Worm (Caenorhabditis elegans) whole organism, L2 larva: ENCODE results near the gene clh-5.
A peak's percentile ranks its signal among the peaks of the same experiment; 100 is the strongest.

ENCODE experiments used
- C34F6.9 ChIP-seq: fragments of 150-350 bp; optimal IDR thresholded peaks from 2 replicates; lab custom pipeline; 2014; ENCODE audit warnings: missing biosample characterization, missing genetic modification characterization
- F13H6.1 ChIP-seq: sonication (generic microtip); optimal IDR thresholded peaks from 2 replicates; lab custom pipeline; 2016; ENCODE audit warnings: missing genetic modification characterization, missing compliant biosample characterization
- R02D3.7 ChIP-seq: fragments of 150-350 bp; optimal IDR thresholded peaks from 2 replicates; lab custom pipeline; 2014; ENCODE audit warnings: missing biosample characterization, missing genetic modification characterization
- Y55F3AM.14 ChIP-seq: fragments of 200-800 bp; sonication (Bioruptor generic); optimal IDR thresholded peaks from 2 replicates; lab custom pipeline; 2018; ENCODE audit warnings: mild to moderate bottlenecking, missing genetic modification characterization, missing compliant biosample characterization
- ZK546.5 ChIP-seq: sonication (generic microtip); optimal IDR thresholded peaks from 2 replicates; lab custom pipeline; 2017; ENCODE audit warnings: missing biosample characterization, missing genetic modification characterization
- alr-1 ChIP-seq: fragments of 150-350 bp; optimal IDR thresholded peaks from 2 replicates; lab custom pipeline; 2014; ENCODE audit warnings: missing biosample characterization, missing genetic modification characterization
- aly-2 ChIP-seq: fragments of 150-350 bp; optimal IDR thresholded peaks from 2 replicates; lab custom pipeline; 2014; ENCODE audit warnings: missing biosample characterization, missing genetic modification characterization
- ama-1 ChIP-seq: fragments of 150-350 bp; optimal IDR thresholded peaks from 2 replicates; lab custom pipeline; 2018; ENCODE audit warnings: inconsistent platforms
- blmp-1 ChIP-seq: sonication (generic microtip); optimal IDR thresholded peaks from 2 replicates; lab custom pipeline; 2017; ENCODE audit warnings: missing genetic modification characterization, mild to moderate bottlenecking, missing compliant biosample characterization, antibody characterized with exemption, moderate library complexity; ENCODE audit not compliant: insufficient read depth
- ceh-16 ChIP-seq: fragments of 150-350 bp; optimal IDR thresholded peaks from 2 replicates; lab custom pipeline; 2014; ENCODE audit warnings: missing biosample characterization, missing genetic modification characterization
- ceh-82 ChIP-seq: fragments of 150-350 bp; optimal IDR thresholded peaks from 2 replicates; lab custom pipeline; 2014; ENCODE audit warnings: missing biosample characterization, missing genetic modification characterization
- crh-2 ChIP-seq: sonication (generic microtip); optimal IDR thresholded peaks from 2 replicates; lab custom pipeline; 2017; ENCODE audit warnings: missing biosample characterization, missing genetic modification characterization
- dmd-4 ChIP-seq: sonication (generic microtip); optimal IDR thresholded peaks from 2 replicates; lab custom pipeline; 2017; ENCODE audit warnings: missing biosample characterization, missing genetic modification characterization
- egl-27 ChIP-seq: sonication (generic microtip); optimal IDR thresholded peaks from 3 replicates; lab custom pipeline; 2017; ENCODE audit warnings: missing biosample characterization, missing genetic modification reagents, missing genetic modification characterization
- elt-1 ChIP-seq: fragments of 150-350 bp; optimal IDR thresholded peaks from 2 replicates; lab custom pipeline; 2014; ENCODE audit warnings: missing biosample characterization, missing genetic modification characterization
- elt-3 ChIP-seq: sonication (generic microtip); optimal IDR thresholded peaks from 2 replicates; lab custom pipeline; 2017; ENCODE audit warnings: missing biosample characterization, missing genetic modification characterization
- fos-1 ChIP-seq: fragments of 150-350 bp; optimal IDR thresholded peaks from 2 replicates; lab custom pipeline; 2014; ENCODE audit warnings: missing biosample characterization, missing genetic modification characterization
- gmeb-1 ChIP-seq: fragments of 150-350 bp; optimal IDR thresholded peaks from 2 replicates; lab custom pipeline; 2014; ENCODE audit warnings: missing biosample characterization, missing genetic modification characterization
- lin-11 ChIP-seq: fragments of 150-350 bp; sonication (generic microtip); optimal IDR thresholded peaks from 2 replicates; lab custom pipeline; 2014; ENCODE audit warnings: missing biosample characterization, missing genetic modification characterization, inconsistent platforms, mixed read lengths
- lin-13 ChIP-seq: fragments of 150-350 bp; optimal IDR thresholded peaks from 2 replicates; lab custom pipeline; 2014; ENCODE audit warnings: missing biosample characterization, missing genetic modification reagents, missing genetic modification characterization
- lin-39 ChIP-seq: fragments of 150-350 bp; optimal IDR thresholded peaks from 2 replicates; lab custom pipeline; 2014; ENCODE audit warnings: missing biosample characterization, missing genetic modification reagents, missing genetic modification characterization
- lsy-2 ChIP-seq, 2 experiments: fragments of 150-350 bp in 1 of 2; sonication (generic microtip) in 1 of 2; optimal IDR thresholded peaks; 2 replicates each; lab custom pipeline; 2014 to 2017; ENCODE audit warnings: missing biosample characterization in 2 of 2, missing genetic modification characterization in 2 of 2
- mab-5 ChIP-seq: fragments of 150-350 bp; optimal IDR thresholded peaks from 2 replicates; lab custom pipeline; 2014; ENCODE audit warnings: missing biosample characterization, missing genetic modification characterization
- mbf-1 ChIP-seq: sonication (generic microtip); optimal IDR thresholded peaks from 2 replicates; lab custom pipeline; 2017; ENCODE audit warnings: missing biosample characterization, missing genetic modification characterization
- mdl-1 ChIP-seq, 2 experiments: fragments of 150-350 bp in 1 of 2; sonication (generic microtip) in 1 of 2; optimal IDR thresholded peaks; 2 replicates each; lab custom pipeline; 2017; ENCODE audit warnings: missing biosample characterization in 2 of 2, missing genetic modification characterization in 2 of 2
- nhr-10 ChIP-seq: sonication (generic microtip); optimal IDR thresholded peaks from 2 replicates; lab custom pipeline; 2017; ENCODE audit warnings: missing biosample characterization, missing genetic modification characterization
- nhr-11 ChIP-seq: fragments of 150-350 bp; optimal IDR thresholded peaks from 2 replicates; lab custom pipeline; 2014; ENCODE audit warnings: missing biosample characterization, missing genetic modification characterization
- nhr-12 ChIP-seq: fragments of 150-350 bp; optimal IDR thresholded peaks from 2 replicates; lab custom pipeline; 2014; ENCODE audit warnings: missing biosample characterization, missing genetic modification characterization
- nhr-129 ChIP-seq: fragments of 150-350 bp; optimal IDR thresholded peaks from 2 replicates; lab custom pipeline; 2014; ENCODE audit warnings: missing biosample characterization, missing genetic modification characterization
- nhr-21 ChIP-seq: fragments of 150-350 bp; optimal IDR thresholded peaks from 2 replicates; lab custom pipeline; 2014; ENCODE audit warnings: missing biosample characterization, missing genetic modification characterization
- nhr-23 ChIP-seq: fragments of 150-350 bp; optimal IDR thresholded peaks from 2 replicates; lab custom pipeline; 2014; ENCODE audit warnings: missing biosample characterization, missing genetic modification reagents, missing genetic modification characterization
- nhr-237 ChIP-seq: fragments of 150-350 bp; optimal IDR thresholded peaks from 2 replicates; lab custom pipeline; 2014; ENCODE audit warnings: missing biosample characterization, missing genetic modification characterization
- nhr-25 ChIP-seq: fragments of 150-350 bp; sonication (generic microtip); optimal IDR thresholded peaks from 3 replicates; lab custom pipeline; 2014; ENCODE audit warnings: missing biosample characterization, missing genetic modification characterization
- nhr-6 ChIP-seq: fragments of 150-350 bp; optimal IDR thresholded peaks from 2 replicates; lab custom pipeline; 2014; ENCODE audit warnings: missing biosample characterization, missing genetic modification characterization
- nhr-77 ChIP-seq: fragments of 150-350 bp; optimal IDR thresholded peaks from 2 replicates; lab custom pipeline; 2014; ENCODE audit warnings: missing biosample characterization, missing genetic modification characterization
- peb-1 ChIP-seq: fragments of 150-350 bp; optimal IDR thresholded peaks from 2 replicates; lab custom pipeline; 2014; ENCODE audit warnings: missing biosample characterization, missing genetic modification characterization
- sem-4 ChIP-seq: fragments of 150-350 bp; optimal IDR thresholded peaks from 2 replicates; lab custom pipeline; 2014; ENCODE audit warnings: missing biosample characterization, missing genetic modification reagents, missing genetic modification characterization
- skn-1 ChIP-seq: sonication (generic microtip); optimal IDR thresholded peaks from 2 replicates; lab custom pipeline; 2017; ENCODE audit warnings: missing biosample characterization, missing genetic modification characterization
- sma-3 ChIP-seq: sonication (generic microtip); optimal IDR thresholded peaks from 2 replicates; lab custom pipeline; 2016; ENCODE audit warnings: missing genetic modification reagents, missing genetic modification characterization, missing compliant biosample characterization
- sma-9 ChIP-seq, 2 experiments: fragments of 150-350 bp in 1 of 2; sonication (generic microtip) in 1 of 2; optimal IDR thresholded peaks; 2 replicates each; lab custom pipeline; 2014 to 2016; ENCODE audit warnings: missing genetic modification characterization in 2 of 2, mild to moderate bottlenecking in 1 of 2, missing biosample characterization in 1 of 2, missing compliant biosample characterization in 1 of 2, missing genetic modification reagents in 1 of 2, moderate library complexity in 1 of 2
- snpc-4 ChIP-seq: fragments of 150-350 bp; optimal IDR thresholded peaks from 2 replicates; lab custom pipeline; 2014; ENCODE audit warnings: missing biosample characterization, missing genetic modification characterization
- unc-39 ChIP-seq: fragments of 150-350 bp; optimal IDR thresholded peaks from 2 replicates; lab custom pipeline; 2014; ENCODE audit warnings: missing biosample characterization, missing genetic modification characterization
- unc-55 ChIP-seq: fragments of 150-350 bp; sonication (generic microtip); optimal IDR thresholded peaks from 3 replicates; lab custom pipeline; 2014; ENCODE audit warnings: missing biosample characterization, missing genetic modification reagents, missing genetic modification characterization
- unc-62 ChIP-seq: fragments of 150-350 bp; optimal IDR thresholded peaks from 2 replicates; lab custom pipeline; 2014; ENCODE audit warnings: missing biosample characterization, missing genetic modification reagents, missing genetic modification characterization
- zag-1 ChIP-seq: fragments of 150-350 bp; optimal IDR thresholded peaks from 2 replicates; lab custom pipeline; 2014; ENCODE audit warnings: missing biosample characterization, missing genetic modification characterization
- ztf-1 ChIP-seq: fragments of 200-800 bp; sonication (Bioruptor generic); conservative IDR thresholded peaks from 2 replicates; pipeline ENCODE4 v1.3.6; 2022; ENCODE audit warnings: missing genetic modification characterization, missing compliant biosample characterization
- ztf-11 ChIP-seq: sonication (generic microtip); optimal IDR thresholded peaks from 2 replicates; lab custom pipeline; 2017; ENCODE audit warnings: missing biosample characterization, missing genetic modification characterization
- ztf-4 ChIP-seq: fragments of 150-350 bp; optimal IDR thresholded peaks from 2 replicates; lab custom pipeline; 2014; ENCODE audit warnings: missing biosample characterization, missing genetic modification characterization

Gene clh-5

DNA sequence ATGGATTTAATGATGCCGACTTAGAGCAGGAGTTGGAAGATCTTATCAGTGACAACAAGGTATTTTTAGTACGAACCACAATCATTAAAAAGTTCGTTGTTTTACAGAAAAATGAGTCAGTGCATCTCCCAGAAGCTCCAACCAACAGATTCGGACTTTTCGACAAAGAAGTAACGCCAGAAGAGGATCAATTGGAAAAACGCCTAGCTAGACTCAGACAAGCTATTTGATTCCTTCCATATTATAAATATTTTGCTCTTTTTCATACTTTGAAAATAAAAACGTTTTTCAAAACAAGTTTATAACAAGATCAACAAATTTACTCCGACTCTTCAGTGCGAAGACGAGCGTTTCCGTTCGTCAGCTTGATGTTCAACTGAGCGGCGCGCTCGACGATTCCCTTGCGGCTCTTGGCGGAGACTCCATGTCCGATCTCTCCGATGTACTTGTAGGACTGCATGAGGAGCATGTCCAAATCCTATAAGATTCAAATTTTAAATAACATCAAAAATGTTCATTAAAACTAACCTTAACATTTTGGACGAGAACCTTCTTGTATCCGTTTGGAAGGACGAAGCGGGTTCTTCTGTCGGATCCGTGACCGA lies 42.1 kb downstream of the clh-5 start:
- TF ChIP-seq ztf-1 (GFP tag; lab: Robert Waterston, UW) (no peak), aly-2 (tag; lab: Kevin White, UChicago) (no peak), ama-1 (no peak), mdl-1 (tag; optimal IDR thresholded peaks at IDR 0.05; lab: Kevin White, UChicago) (no peak), ztf-11 (no peak), sem-4 (tag; lab: Kevin White, UChicago) (no peak), F13H6.1 (tag; lab: Kevin White, UChicago) (no peak), fos-1 (tag; lab: Kevin White, UChicago) (no peak), ZK546.5 (tag; lab: Kevin White, UChicago) (no peak), crh-2 (tag; lab: Kevin White, UChicago) (no peak), peb-1 (no peak), nhr-6 (tag; lab: Kevin White, UChicago) (no peak)

DNA sequence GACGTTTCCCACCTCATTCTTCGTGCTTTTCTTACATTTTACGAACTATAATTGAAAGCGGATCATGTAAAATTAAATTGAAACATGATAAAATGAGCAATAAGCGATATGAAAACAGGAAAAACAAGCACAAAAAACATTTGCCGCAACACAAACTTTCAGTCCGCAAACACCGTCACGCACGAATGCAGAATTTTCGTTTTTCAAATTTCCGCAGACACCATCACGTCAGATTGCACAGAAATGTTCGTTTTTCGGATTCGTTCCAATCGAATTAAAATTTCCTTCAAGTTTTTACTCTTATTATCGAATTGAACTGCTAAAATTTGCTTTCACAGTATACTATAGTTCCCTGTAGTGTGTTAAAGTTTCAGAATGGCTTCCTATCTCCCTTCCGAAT lies 43.8 kb downstream of the clh-5 start, which contains the start of gene chmp-7:
TSS of gene chmp-7 (plus strand) at position 369 of the 400 bp plus-strand sequence.
- TF ChIP-seq peb-1 (no peak), nhr-11 (tag; lab: Kevin White, UChicago) (peak; percentile 32), snpc-4 (tag; lab: Kevin White, UChicago) (peak; percentile 66), crh-2 (tag; lab: Kevin White, UChicago) (peak; percentile 94), zag-1 (tag; lab: Kevin White, UChicago) (peak; percentile 66), sem-4 (tag; lab: Kevin White, UChicago) (peak; percentile 85), ztf-1 (GFP tag; lab: Robert Waterston, UW) (no peak), ceh-82 (tag; lab: Kevin White, UChicago) (no peak), unc-62 (GFP tag; lab: Kevin White, UChicago) (peak; percentile 20), alr-1 (tag; lab: Kevin White, UChicago) (no peak), ZK546.5 (tag; lab: Kevin White, UChicago) (no peak), elt-3 (tag; lab: Kevin White, UChicago) (no peak), nhr-25 (tag; lab: Kevin White, UChicago) (no peak), C34F6.9 (tag; lab: Kevin White, UChicago) (peak; percentile 98), dmd-4 (tag; lab: Kevin White, UChicago) (no peak), unc-55 (GFP tag; lab: Kevin White, UChicago) (peak; percentile 95), nhr-21 (tag; lab: Kevin White, UChicago) (peak; percentile 63), mbf-1 (tag; lab: Kevin White, UChicago) (no peak), lin-39 (tag; lab: Kevin White, UChicago) (no peak), egl-27 (tag; lab: Kevin White, UChicago) (peak; percentile 50), nhr-6 (tag; lab: Kevin White, UChicago) (peak; percentile 68), ama-1 (peak; percentile 50), ceh-16 (tag; lab: Kevin White, UChicago) (peak; percentile 29), blmp-1 (tag; lab: Kevin White, UChicago) (peak; percentile 60), ztf-4 (tag; lab: Kevin White, UChicago) (no peak), gmeb-1 (tag; lab: Kevin White, UChicago) (peak; percentile 88), nhr-129 (peak; percentile 95), nhr-237 (tag; lab: Kevin White, UChicago) (no peak), sma-3 (GFP tag; lab: Kevin White, UChicago) (peak; percentile 79), unc-39 (tag; lab: Kevin White, UChicago) (no peak), lin-11 (peak; percentile 87), fos-1 (tag; lab: Kevin White, UChicago) (peak; percentile 84), Y55F3AM.14 (GFP tag; lab: Kevin White, UChicago) (no peak), nhr-10 (tag; lab: Kevin White, UChicago) (peak; percentile 33), F13H6.1 (tag; lab: Kevin White, UChicago) (no peak), skn-1 (peak; percentile 59), nhr-12 (tag; lab: Kevin White, UChicago) (no peak), mdl-1 (tag; optimal IDR thresholded peaks at IDR 0.05; lab: Kevin White, UChicago) (peak in 1 of 2 experiments; percentile 9), lsy-2 (tag; optimal IDR thresholded peaks at IDR 0.05; lab: Kevin White, UChicago) (peak; percentile 79 to 92), elt-1 (tag; lab: Kevin White, UChicago) (no peak), lin-13 (GFP tag; lab: Kevin White, UChicago) (no peak), mab-5 (tag; lab: Kevin White, UChicago) (peak; percentile 82), nhr-77 (no peak), ztf-11 (no peak), aly-2 (tag; lab: Kevin White, UChicago) (no peak), sma-9 (GFP tag; optimal IDR thresholded peaks at IDR 0.05; lab: Kevin White, UChicago) (peak; percentile 76), sma-9 (tag; optimal IDR thresholded peaks at IDR 0.05; lab: Kevin White, UChicago) (no peak), nhr-23 (tag; lab: Kevin White, UChicago) (no peak), R02D3.7 (tag; lab: Kevin White, UChicago) (no peak)
